Fruit fly (Drosophila melanogaster) whole organism, embryonic: ENCODE results near the gene mRRF2.

Experiments
- ATbp ChIP-seq: fragments of 200-800 bp; sonication (Bioruptor generic); optimal IDR thresholded peaks from 2 replicates; lab custom pipeline; 2017; ENCODE audit warnings: missing biosample characterization, mild to moderate bottlenecking, missing genetic modification characterization, missing genetic modification reagents
- Bteb2 ChIP-seq: fragments of 200-800 bp; sonication (Bioruptor generic); optimal IDR thresholded peaks from 2 replicates; lab custom pipeline; 2016; ENCODE audit warnings: missing biosample characterization, missing genetic modification characterization
- C15 ChIP-seq: fragments of 200-800 bp; sonication (Bioruptor generic); IDR thresholded peaks from 3 replicates; pipeline ENCODE4 v1.3.6; 2022; ENCODE audit warnings: missing biosample characterization, missing genetic modification characterization
- CG10654 ChIP-seq: fragments of 200-800 bp; sonication (Bioruptor generic); optimal IDR thresholded peaks from 2 replicates; lab custom pipeline; 2016; ENCODE audit warnings: missing biosample characterization, missing genetic modification characterization
- CG11247 ChIP-seq: fragments of 200-800 bp; sonication (Bioruptor generic); IDR thresholded peaks from 2 replicates; pipeline ENCODE4 v1.3.6; 2022; ENCODE audit warnings: missing biosample characterization, missing genetic modification characterization
- CG1233 ChIP-seq: fragments of 200-800 bp; sonication (Bioruptor generic); optimal IDR thresholded peaks from 4 replicates; lab custom pipeline; 2018; ENCODE audit warnings: missing biosample characterization, mild to moderate bottlenecking, missing genetic modification characterization
- CG14050 ChIP-seq: fragments of 200-800 bp; sonication (Bioruptor generic); IDR thresholded peaks from 3 replicates; pipeline ENCODE4 v1.3.6; 2022; ENCODE audit warnings: missing biosample characterization, missing genetic modification characterization
- CG15011 ChIP-seq: fragments of 200-800 bp; sonication (Bioruptor generic); optimal IDR thresholded peaks from 3 replicates; lab custom pipeline; 2018; ENCODE audit warnings: missing biosample characterization, mild to moderate bottlenecking, missing genetic modification characterization
- CG1647 ChIP-seq: fragments of 200-800 bp; sonication (Bioruptor generic); optimal IDR thresholded peaks from 3 replicates; lab custom pipeline; 2016; ENCODE audit warnings: missing biosample characterization, missing genetic modification characterization
- CG17359 ChIP-seq: fragments of 200-800 bp; sonication (Bioruptor generic); optimal IDR thresholded peaks from 3 replicates; lab custom pipeline; 2018; ENCODE audit warnings: missing biosample characterization, mild to moderate bottlenecking, missing genetic modification characterization, moderate library complexity
- CG17568 ChIP-seq: fragments of 200-800 bp; sonication (Bioruptor generic); optimal IDR thresholded peaks from 2 replicates; lab custom pipeline; 2018; ENCODE audit warnings: missing biosample characterization, mild to moderate bottlenecking, missing genetic modification characterization, moderate library complexity
- CG17912 ChIP-seq: fragments of 200-800 bp; sonication (Bioruptor generic); optimal IDR thresholded peaks from 2 replicates; lab custom pipeline; 2018; ENCODE audit warnings: missing biosample characterization, mild to moderate bottlenecking, missing genetic modification characterization
- CG18011 ChIP-seq: fragments of 200-800 bp; sonication (Bioruptor generic); optimal IDR thresholded peaks from 2 replicates; lab custom pipeline; 2017; ENCODE audit warnings: missing biosample characterization, missing genetic modification characterization, mild to moderate bottlenecking, moderate library complexity, missing genotype
- CG1832 ChIP-seq: fragments of 200-800 bp; sonication (Bioruptor generic); optimal IDR thresholded peaks from 2 replicates; lab custom pipeline; 2017; ENCODE audit warnings: missing biosample characterization, mild to moderate bottlenecking, missing genetic modification characterization, inconsistent platforms
- CG2678 ChIP-seq: fragments of 200-800 bp; sonication (Bioruptor generic); optimal IDR thresholded peaks from 3 replicates; lab custom pipeline; 2019; ENCODE audit warnings: missing biosample characterization, mild to moderate bottlenecking, missing genetic modification characterization, moderate library complexity
- CG43689 ChIP-seq: fragments of 200-800 bp; sonication (Bioruptor generic); IDR thresholded peaks from 2 replicates; pipeline ENCODE4 v1.3.6; 2022; ENCODE audit warnings: missing biosample characterization, missing genetic modification characterization
- CG5953 ChIP-seq: fragments of 200-800 bp; sonication (Bioruptor generic); IDR thresholded peaks from 2 replicates; pipeline ENCODE4 v1.3.6; 2022; ENCODE audit warnings: missing biosample characterization, missing genetic modification characterization
- CG8388 ChIP-seq: fragments of 200-800 bp; sonication (Bioruptor generic); optimal IDR thresholded peaks from 2 replicates; lab custom pipeline; 2019; ENCODE audit warnings: missing biosample characterization, mild to moderate bottlenecking, missing genetic modification characterization, moderate library complexity
- CG8478 ChIP-seq: fragments of >200 bp; optimal IDR thresholded peaks from 2 replicates; lab custom pipeline; 2018
- CG8944 ChIP-seq: fragments of 200-800 bp; sonication (Bioruptor generic); optimal IDR thresholded peaks from 3 replicates; lab custom pipeline; 2016; ENCODE audit warnings: missing biosample characterization, missing genetic modification characterization
- CG9876 ChIP-seq: fragments of 200-800 bp; sonication (Bioruptor generic); optimal IDR thresholded peaks from 2 replicates; lab custom pipeline; 2016; ENCODE audit warnings: missing biosample characterization, missing genetic modification characterization
- Chrac-16 ChIP-seq: fragments of 200-800 bp; sonication (Bioruptor generic); optimal IDR thresholded peaks from 3 replicates; lab custom pipeline; 2016; ENCODE audit warnings: missing biosample characterization, missing genetic modification characterization
- CoRest ChIP-seq: fragments of 200-800 bp; sonication (Bioruptor generic); optimal IDR thresholded peaks from 3 replicates; lab custom pipeline; 2018; ENCODE audit warnings: missing biosample characterization, mild to moderate bottlenecking, missing genetic modification characterization, moderate library complexity
- D19A ChIP-seq: fragments of 200-800 bp; optimal IDR thresholded peaks from 3 replicates; lab custom pipeline; 2019; ENCODE audit warnings: missing biosample characterization, mild to moderate bottlenecking, missing genetic modification characterization, moderate library complexity
- Eip74EF ChIP-seq, 2 experiments: fragments of 200-800 bp in 1 of 2; fragments of >200 bp in 1 of 2; sonication (Bioruptor generic) in 1 of 2; optimal IDR thresholded peaks; 2 replicates each; lab custom pipeline; 2017 to 2019; ENCODE audit warnings: missing biosample characterization in 2 of 2, missing genetic modification characterization in 2 of 2, mild to moderate bottlenecking in 1 of 2, moderate library complexity in 1 of 2
- Fer3 ChIP-seq: fragments of 200-800 bp; sonication (Bioruptor generic); optimal IDR thresholded peaks from 2 replicates; lab custom pipeline; 2018; ENCODE audit warnings: missing biosample characterization, mild to moderate bottlenecking, missing genetic modification characterization, moderate library complexity
- MTF-1 ChIP-seq: fragments of 200-800 bp; sonication (Bioruptor generic); optimal IDR thresholded peaks from 2 replicates; lab custom pipeline; 2018; ENCODE audit warnings: missing biosample characterization, mild to moderate bottlenecking, missing genetic modification characterization, borderline replicate concordance
- Sox102F ChIP-seq: fragments of 200-800 bp; sonication (Bioruptor generic); optimal IDR thresholded peaks from 2 replicates; lab custom pipeline; 2018; ENCODE audit warnings: missing biosample characterization, mild to moderate bottlenecking, missing genetic modification characterization, moderate library complexity
- Sry-β ChIP-seq: fragments of 200-800 bp; sonication (Bioruptor generic); optimal IDR thresholded peaks from 2 replicates; lab custom pipeline; 2018; ENCODE audit warnings: missing biosample characterization, mild to moderate bottlenecking, missing genetic modification characterization, moderate library complexity
- ap ChIP-seq: fragments of 200-800 bp; sonication (Bioruptor generic); IDR thresholded peaks from 2 replicates; pipeline ENCODE4 v1.3.6; 2022; ENCODE audit warnings: missing biosample characterization, missing genetic modification characterization
- bcd ChIP-seq: fragments of 200-800 bp; sonication (Bioruptor generic); optimal IDR thresholded peaks from 2 replicates; lab custom pipeline; 2017; ENCODE audit warnings: missing biosample characterization, mild to moderate bottlenecking, missing genetic modification characterization
- cato ChIP-seq: fragments of 200-800 bp; sonication (Bioruptor generic); optimal IDR thresholded peaks from 2 replicates; lab custom pipeline; 2016; ENCODE audit warnings: missing biosample characterization, missing genetic modification characterization, borderline replicate concordance
- chinmo ChIP-seq: fragments of 200-800 bp; sonication (Bioruptor generic); IDR thresholded peaks from 4 replicates; pipeline ENCODE4 v1.3.6; 2022; ENCODE audit warnings: missing biosample characterization, missing genetic modification characterization; ENCODE audit not compliant: partially characterized antibody
- dmrt99B ChIP-seq: fragments of 200-800 bp; sonication (Bioruptor generic); optimal IDR thresholded peaks from 2 replicates; lab custom pipeline; 2018; ENCODE audit warnings: missing biosample characterization, mild to moderate bottlenecking, missing genetic modification characterization, moderate library complexity
- dpn ChIP-seq, 2 experiments: fragments of 200-800 bp; sonication (Bioruptor generic); optimal IDR thresholded peaks; 3 replicates each; lab custom pipeline; 2016; ENCODE audit warnings: missing biosample characterization in 2 of 2, missing genetic modification characterization in 2 of 2
- dysf ChIP-seq: fragments of 200-800 bp; sonication (Bioruptor generic); IDR thresholded peaks from 3 replicates; pipeline ENCODE4 v1.3.6; 2022; ENCODE audit warnings: missing biosample characterization, missing genetic modification characterization
- fd64A ChIP-seq: fragments of 200-800 bp; sonication (Bioruptor generic); optimal IDR thresholded peaks from 3 replicates; lab custom pipeline; 2018; ENCODE audit warnings: missing biosample characterization, mild to moderate bottlenecking, missing genetic modification characterization
- fd96Cb ChIP-seq: fragments of 200-800 bp; sonication (Bioruptor generic); optimal IDR thresholded peaks from 2 replicates; lab custom pipeline; 2018; ENCODE audit warnings: missing biosample characterization, mild to moderate bottlenecking, missing genetic modification characterization, moderate library complexity
- gsb-n ChIP-seq: fragments of 200-800 bp; sonication (Bioruptor generic); optimal IDR thresholded peaks from 3 replicates; lab custom pipeline; 2018; ENCODE audit warnings: missing biosample characterization, mild to moderate bottlenecking, missing genetic modification characterization
- kah ChIP-seq: fragments of 200-800 bp; sonication (Bioruptor generic); optimal IDR thresholded peaks from 2 replicates; lab custom pipeline; 2018; ENCODE audit warnings: missing biosample characterization, mild to moderate bottlenecking, missing genetic modification characterization
- lola ChIP-seq, 3 experiments: fragments of >200 bp in 2 of 3; fragments of 200-800 bp in 1 of 3; sonication (Bioruptor generic) in 1 of 3; optimal IDR thresholded peaks; 2 replicates each; lab custom pipeline; 2017 to 2019; ENCODE audit warnings: missing biosample characterization in 3 of 3, missing genetic modification characterization in 3 of 3, mild to moderate bottlenecking in 1 of 3, moderate library complexity in 1 of 3
- maf-S ChIP-seq: fragments of 200-800 bp; sonication (Bioruptor generic); optimal IDR thresholded peaks from 2 replicates; lab custom pipeline; 2016; ENCODE audit warnings: missing biosample characterization, missing genetic modification characterization
- nmo ChIP-seq: fragments of 200-800 bp; sonication (Bioruptor generic); optimal IDR thresholded peaks from 2 replicates; lab custom pipeline; 2018; ENCODE audit warnings: missing biosample characterization, mild to moderate bottlenecking, missing genetic modification characterization, moderate library complexity
- pros ChIP-seq: fragments of 200-800 bp; sonication (Bioruptor generic); optimal IDR thresholded peaks from 3 replicates; lab custom pipeline; 2019; ENCODE audit warnings: missing biosample characterization, mild to moderate bottlenecking, missing genetic modification characterization, moderate library complexity
- psq ChIP-seq: fragments of 200-800 bp; sonication (Bioruptor generic); optimal IDR thresholded peaks from 2 replicates; lab custom pipeline; 2017; ENCODE audit warnings: missing biosample characterization, missing genetic modification characterization
- repo ChIP-seq: fragments of 200-800 bp; sonication (Bioruptor generic); optimal IDR thresholded peaks from 2 replicates; lab custom pipeline; 2016; ENCODE audit warnings: missing biosample characterization, missing genetic modification characterization
- ro ChIP-seq: fragments of 200-800 bp; sonication (Bioruptor generic); IDR thresholded peaks from 2 replicates; pipeline ENCODE4 v1.3.6; 2022; ENCODE audit warnings: missing biosample characterization, missing genetic modification characterization
- seq ChIP-seq: fragments of 200-800 bp; sonication (Bioruptor generic); IDR thresholded peaks from 2 replicates; pipeline ENCODE4 v1.3.6; 2022; ENCODE audit warnings: missing biosample characterization, missing genetic modification characterization
- sqz ChIP-seq: fragments of 200-800 bp; sonication (Bioruptor generic); optimal IDR thresholded peaks from 3 replicates; lab custom pipeline; 2018; ENCODE audit warnings: missing biosample characterization, mild to moderate bottlenecking, missing genetic modification characterization
- tap ChIP-seq: fragments of 200-800 bp; optimal IDR thresholded peaks from 3 replicates; lab custom pipeline; 2019; ENCODE audit warnings: missing biosample characterization, mild to moderate bottlenecking, missing genetic modification characterization, moderate library complexity

The mRRF2 gene

DNA sequence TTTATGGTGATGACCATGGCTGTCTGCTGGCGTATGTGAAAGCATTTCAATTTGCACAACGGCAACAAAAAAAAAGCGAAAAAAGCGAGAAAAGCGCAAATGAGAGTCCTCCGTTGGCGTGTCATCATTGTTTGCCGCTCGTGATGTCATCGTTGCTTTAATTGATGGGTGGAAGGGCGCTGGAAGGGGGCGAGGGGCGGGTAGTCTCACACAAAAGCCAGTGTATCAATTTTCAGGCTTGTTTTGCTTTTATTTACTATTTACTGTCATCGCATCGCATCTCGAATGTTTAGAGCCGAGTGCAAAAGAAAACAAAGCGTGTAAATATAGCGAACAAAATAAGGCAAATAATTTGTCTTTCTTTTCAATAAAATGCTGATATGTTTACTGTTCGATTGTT lies 24.2 kb upstream of the mRRF2 start (continued):
- no peak for TF ChIP-seq cato
- no peak for TF ChIP-seq CG14050 (GFP tag; lab: Robert Waterston, UW)
- no peak for TF ChIP-seq CG8944
- no peak for TF ChIP-seq D19A (tag; lab: Kevin White, UChicago)
- no peak for TF ChIP-seq ro
- TF ChIP-seq Sry-β, result peak; percentile 39
- TF ChIP-seq seq, result peak; percentile 16; the same call in 1 of the 2 replicates
- TF ChIP-seq Fer3 (tag; lab: Kevin White, UChicago), result peak; percentile 32
- peak; percentile 59 for TF ChIP-seq fd96Cb (tag; lab: Kevin White, UChicago)
- no peak for TF ChIP-seq dysf (GFP tag; lab: Robert Waterston, UW)
- TF ChIP-seq pros (GFP tag; lab: Kevin White, UChicago), result no peak
- TF ChIP-seq CG8478, result no peak
- peak; percentile 13 for TF ChIP-seq kah (GFP tag; lab: Kevin White, UChicago)
- no peak for TF ChIP-seq C15 (GFP tag; lab: Robert Waterston, UW)
- no peak for TF ChIP-seq CG1832
- TF ChIP-seq nmo (GFP tag; lab: Kevin White, UChicago), result peak; percentile 30
- TF ChIP-seq CG2678, result peak; percentile 65
- peak; percentile 59 for TF ChIP-seq tap (tag; lab: Kevin White, UChicago)
- peak; percentile 14 for TF ChIP-seq bcd (GFP tag; lab: Kevin White, UChicago)
- peak; percentile 94 for TF ChIP-seq MTF-1
- TF ChIP-seq CoRest (tag; lab: Kevin White, UChicago), result peak; percentile 4
- TF ChIP-seq CG9876, result no peak
- TF ChIP-seq ap (GFP tag; lab: Robert Waterston, UW), result no peak
- no peak for TF ChIP-seq CG1647
- TF ChIP-seq sqz (GFP tag; lab: Kevin White, UChicago), result peak; percentile 12
- TF ChIP-seq maf-S (GFP tag; lab: Kevin White, UChicago), result no peak
- peak; percentile 69 for TF ChIP-seq gsb-n (tag; lab: Kevin White, UChicago)
- peak; percentile 69 for TF ChIP-seq Sox102F (GFP tag; lab: Kevin White, UChicago)
- no peak for TF ChIP-seq psq
- peak; percentile 80 for TF ChIP-seq CG17568 (GFP tag; lab: Kevin White, UChicago)
- TF ChIP-seq CG11247 (GFP tag; lab: Robert Waterston, UW), result 0 out of 2 replicates have a peak, but pooled peaks have one; percentile 24
- 0 out of 2 replicates have a peak, but pooled peaks have one; percentile 25 for TF ChIP-seq CG5953 (GFP tag; lab: Robert Waterston, UW)
- TF ChIP-seq CG18011 (GFP tag; lab: Kevin White, UChicago), result no peak
- TF ChIP-seq Eip74EF (GFP tag; optimal IDR thresholded peaks at IDR 0.05; lab: Kevin White, UChicago), result peak in 1 of 2 experiments; percentile 47
- peak; percentile 29 for TF ChIP-seq CG8388
- no peak for TF ChIP-seq Chrac-16 (GFP tag; lab: Kevin White, UChicago)
- no peak for TF ChIP-seq Bteb2
- peak; percentile 16 for TF ChIP-seq CG10654
- TF ChIP-seq CG17912 (GFP tag; lab: Kevin White, UChicago), result no peak
- peak; percentile 67 for TF ChIP-seq fd64A (GFP tag; lab: Kevin White, UChicago)
- TF ChIP-seq CG17359 (tag; lab: Kevin White, UChicago), result peak; percentile 79
- TF ChIP-seq CG43689, result no peak
- peak; percentile 25 for TF ChIP-seq CG15011
- TF ChIP-seq chinmo (GFP tag; lab: Robert Waterston, UW), result 0 out of 4 replicates have a peak, but pooled peaks have one; percentile 11
- peak; percentile 69 for TF ChIP-seq dmrt99B (tag; lab: Kevin White, UChicago)
- no peak for TF ChIP-seq repo
- TF ChIP-seq ATbp (GFP tag; lab: Kevin White, UChicago), result peak; percentile 88
- peak in 1 of 2 experiments; percentile 6 for TF ChIP-seq dpn (GFP tag; optimal IDR thresholded peaks at IDR 0.05; lab: Kevin White, UChicago)
- TF ChIP-seq lola (GFP tag; optimal IDR thresholded peaks at IDR 0.05; lab: Kevin White, UChicago), result peak in 1 of 3 experiments; percentile 42
- TF ChIP-seq CG1233, result peak; percentile 60
